Fruit fly (Drosophila melanogaster) whole organism, wandering third instar larva: ENCODE results near the gene CG46313.

ENCODE experiments used
- Abd-B ChIP-seq: fragments of >200 bp; optimal IDR thresholded peaks from 2 replicates; lab custom pipeline; 2017; ENCODE audit warnings: missing biosample characterization, missing genetic modification characterization
- Hnf4 ChIP-seq: fragments of 200-800 bp; sonication (Bioruptor generic); optimal IDR thresholded peaks from 2 replicates; lab custom pipeline; 2016; ENCODE audit warnings: missing biosample characterization, mild to moderate bottlenecking, missing genetic modification characterization
- Jra ChIP-seq: sonication (Bioruptor generic); optimal IDR thresholded peaks from 2 replicates; lab custom pipeline; 2016; ENCODE audit warnings: missing biosample characterization, missing genetic modification characterization
- Myc ChIP-seq: fragments of >200 bp; optimal IDR thresholded peaks from 2 replicates; lab custom pipeline; 2017
- N ChIP-seq: fragments of >200 bp; optimal IDR thresholded peaks from 2 replicates; lab custom pipeline; 2018; ENCODE audit warnings: missing biosample characterization, missing external identifiers, missing genetic modification characterization
- br ChIP-seq: fragments of 200-800 bp; sonication (Bioruptor generic); optimal IDR thresholded peaks from 2 replicates; lab custom pipeline; 2016; ENCODE audit warnings: missing biosample characterization, missing genetic modification characterization
- brk ChIP-seq: fragments of 200-800 bp; sonication (Bioruptor generic); optimal IDR thresholded peaks from 2 replicates; lab custom pipeline; 2016; ENCODE audit warnings: missing biosample characterization, mild to moderate bottlenecking, missing genetic modification characterization
- foxo ChIP-seq, 2 experiments: fragments of 200-800 bp; sonication (Bioruptor generic); optimal IDR thresholded peaks; 2 replicates in 1 of 2; 3 replicates in 1 of 2; lab custom pipeline; 2016 to 2017; ENCODE audit warnings: missing biosample characterization in 2 of 2, missing genetic modification characterization in 2 of 2
- fru ChIP-seq: fragments of 200-800 bp; sonication (Bioruptor generic); optimal IDR thresholded peaks from 3 replicates; lab custom pipeline; 2016; ENCODE audit warnings: missing biosample characterization, mild to moderate bottlenecking, missing genetic modification characterization
- psq ChIP-seq: fragments of 200-800 bp; sonication (Bioruptor generic); optimal IDR thresholded peaks from 3 replicates; lab custom pipeline; 2017; ENCODE audit warnings: missing biosample characterization, mild to moderate bottlenecking, missing genetic modification characterization, moderate library complexity

DNA sequence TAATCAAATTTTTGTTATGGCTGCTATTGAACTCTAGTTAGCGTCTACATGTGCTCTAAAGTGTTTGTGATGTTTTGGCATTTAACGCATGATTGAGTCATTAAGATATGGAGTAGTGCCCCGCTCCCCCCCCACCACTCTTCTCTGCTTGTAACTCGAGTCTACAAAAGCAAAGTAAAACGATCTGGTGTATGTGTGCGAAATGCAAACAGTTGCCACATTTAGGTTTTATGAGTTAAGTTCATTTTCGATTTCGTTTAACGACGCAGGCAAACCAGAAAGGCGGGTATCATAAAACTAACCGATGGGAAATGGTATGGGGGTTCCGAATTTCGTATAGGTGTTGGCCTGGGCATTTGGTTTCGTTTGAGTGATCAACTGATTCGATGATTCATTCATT lies 43.8 kb upstream of the CG46313 start:
- TF ChIP-seq Jra = no peak
- TF ChIP-seq brk (GFP tag; lab: Kevin White, UChicago) = no peak
- no peak for TF ChIP-seq fru (GFP tag; lab: Kevin White, UChicago)
- TF ChIP-seq Myc (lab: Kevin White, UChicago) = no peak
- no peak for TF ChIP-seq foxo (GFP tag; optimal IDR thresholded peaks at IDR 0.05; lab: Kevin White, UChicago)
- no peak for TF ChIP-seq psq
- no peak for TF ChIP-seq br (GFP tag; lab: Kevin White, UChicago)
- TF ChIP-seq Abd-B (GFP tag; lab: Kevin White, UChicago) = no peak
- TF ChIP-seq N (GFP tag; lab: Kevin White, UChicago) = no peak
- no peak for TF ChIP-seq Hnf4 (GFP tag; lab: Kevin White, UChicago)
